Worm (Caenorhabditis elegans) whole organism, mixed stage, embryonic: ENCODE data around the gene vha-5.

Experiments
- M03D4.4 ChIP-seq: sonication (generic microtip); optimal IDR thresholded peaks from 2 replicates; lab custom pipeline; 2017; ENCODE audit warnings: mild to moderate bottlenecking, missing genetic modification characterization, missing compliant biosample characterization
- bed-3 ChIP-seq: fragments of 200-800 bp; sonication (Bioruptor generic); optimal IDR thresholded peaks from 3 replicates; lab custom pipeline; 2018; ENCODE audit warnings: mild to moderate bottlenecking, missing genetic modification characterization, moderate library complexity, missing compliant biosample characterization
- blmp-1 ChIP-seq: fragments of 150-350 bp; optimal IDR thresholded peaks from 2 replicates; lab custom pipeline; 2014; ENCODE audit warnings: missing biosample characterization, missing genetic modification characterization
- ceh-39 ChIP-seq: fragments of 150-350 bp; optimal IDR thresholded peaks from 2 replicates; lab custom pipeline; 2014; ENCODE audit warnings: missing biosample characterization, missing genetic modification characterization
- ceh-43 ChIP-seq: fragments of 200-800 bp; sonication (Bioruptor generic); optimal IDR thresholded peaks from 2 replicates; lab custom pipeline; 2018; ENCODE audit warnings: mild to moderate bottlenecking, missing genetic modification characterization, moderate library complexity, missing compliant biosample characterization
- ceh-83 ChIP-seq: fragments of 200-800 bp; sonication (Bioruptor generic); optimal IDR thresholded peaks from 2 replicates; lab custom pipeline; 2018; ENCODE audit warnings: mild to moderate bottlenecking, missing genetic modification characterization, missing compliant biosample characterization
- ces-1 ChIP-seq: fragments of 150-350 bp; optimal IDR thresholded peaks from 2 replicates; lab custom pipeline; 2014; ENCODE audit warnings: missing biosample characterization, missing genetic modification reagents, missing genetic modification characterization
- cnd-1 ChIP-seq: fragments of 200-800 bp; sonication (Bioruptor generic); optimal IDR thresholded peaks from 2 replicates; lab custom pipeline; 2018; ENCODE audit warnings: mild to moderate bottlenecking, missing genetic modification characterization, missing compliant biosample characterization
- drap-1 ChIP-seq: fragments of 200-800 bp; sonication (Bioruptor generic); optimal IDR thresholded peaks from 3 replicates; lab custom pipeline; 2018; ENCODE audit warnings: mild to moderate bottlenecking, missing genetic modification characterization, missing compliant biosample characterization
- elt-1 ChIP-seq: sonication (generic microtip); optimal IDR thresholded peaks from 2 replicates; lab custom pipeline; 2017; ENCODE audit warnings: missing genetic modification characterization, mild to moderate bottlenecking, missing compliant biosample characterization, antibody characterized with exemption, moderate library complexity, borderline replicate concordance; ENCODE audit not compliant: insufficient read depth
- elt-3 ChIP-seq: fragments of 150-350 bp; optimal IDR thresholded peaks from 2 replicates; lab custom pipeline; 2014; ENCODE audit warnings: missing biosample characterization, missing genetic modification characterization
- flh-1 ChIP-seq: fragments of 200-800 bp; sonication (Bioruptor generic); optimal IDR thresholded peaks from 2 replicates; lab custom pipeline; 2018; ENCODE audit warnings: mild to moderate bottlenecking, missing genetic modification characterization, moderate library complexity, missing compliant biosample characterization
- ham-2 ChIP-seq: fragments of 200-800 bp; sonication (Bioruptor generic); optimal IDR thresholded peaks from 2 replicates; lab custom pipeline; 2018; ENCODE audit warnings: mild to moderate bottlenecking, missing genetic modification characterization, missing compliant biosample characterization
- hlh-1 ChIP-seq: fragments of 150-350 bp; optimal IDR thresholded peaks from 2 replicates; lab custom pipeline; 2014; ENCODE audit warnings: missing biosample characterization, missing genetic modification reagents, missing genetic modification characterization
- lin-13 ChIP-seq: fragments of 150-350 bp; optimal IDR thresholded peaks from 2 replicates; lab custom pipeline; 2014; ENCODE audit warnings: missing biosample characterization, missing genetic modification characterization
- lin-32 ChIP-seq: fragments of 200-800 bp; sonication (Bioruptor generic); optimal IDR thresholded peaks from 2 replicates; lab custom pipeline; 2018; ENCODE audit warnings: mild to moderate bottlenecking, missing genetic modification characterization, missing compliant biosample characterization
- lsy-2 ChIP-seq: fragments of 150-350 bp; optimal IDR thresholded peaks from 2 replicates; lab custom pipeline; 2014; ENCODE audit warnings: missing biosample characterization, missing genetic modification characterization
- mab-5 ChIP-seq: fragments of 150-350 bp; optimal IDR thresholded peaks from 2 replicates; lab custom pipeline; 2014; ENCODE audit warnings: missing biosample characterization, missing genetic modification characterization
- mep-1 ChIP-seq: fragments of 150-350 bp; optimal IDR thresholded peaks from 2 replicates; lab custom pipeline; 2017; ENCODE audit warnings: missing biosample characterization, missing genetic modification reagents, missing genetic modification characterization, inconsistent platforms
- mls-2 ChIP-seq: sonication (generic microtip); optimal IDR thresholded peaks from 2 replicates; lab custom pipeline; 2016; ENCODE audit warnings: mild to moderate bottlenecking, missing genetic modification characterization, moderate library complexity, missing compliant biosample characterization
- nhr-12 ChIP-seq: fragments of 150-350 bp; optimal IDR thresholded peaks from 2 replicates; lab custom pipeline; 2014; ENCODE audit warnings: missing biosample characterization, missing genetic modification characterization
- nhr-2 ChIP-seq: fragments of 150-350 bp; optimal IDR thresholded peaks from 2 replicates; lab custom pipeline; 2014; ENCODE audit warnings: missing biosample characterization, missing genetic modification characterization
- nhr-237 ChIP-seq: fragments of 150-350 bp; optimal IDR thresholded peaks from 2 replicates; lab custom pipeline; 2014; ENCODE audit warnings: missing biosample characterization, missing genetic modification characterization
- nhr-28 ChIP-seq: fragments of 150-350 bp; optimal IDR thresholded peaks from 2 replicates; lab custom pipeline; 2014; ENCODE audit warnings: missing biosample characterization, missing genetic modification characterization
- nhr-76 ChIP-seq: sonication (generic microtip); optimal IDR thresholded peaks from 2 replicates; lab custom pipeline; 2017; ENCODE audit warnings: missing biosample characterization, missing genetic modification characterization
- pha-4 ChIP-seq: fragments of 150-350 bp; optimal IDR thresholded peaks from 2 replicates; lab custom pipeline; 2018; ENCODE audit warnings: missing biosample characterization, missing genetic modification reagents, missing genetic modification characterization
- sem-2 ChIP-seq: fragments of 200-800 bp; sonication (Bioruptor generic); optimal IDR thresholded peaks from 2 replicates; lab custom pipeline; 2018; ENCODE audit warnings: mild to moderate bottlenecking, missing genetic modification characterization, missing compliant biosample characterization
- snpc-4 ChIP-seq: fragments of 150-350 bp; optimal IDR thresholded peaks from 2 replicates; lab custom pipeline; 2014; ENCODE audit warnings: missing biosample characterization, missing genetic modification characterization
- sptf-1 ChIP-seq: sonication (generic microtip); optimal IDR thresholded peaks from 2 replicates; lab custom pipeline; 2017; ENCODE audit warnings: mild to moderate bottlenecking, missing genetic modification characterization, moderate library complexity, missing compliant biosample characterization
- tbx-8 ChIP-seq: fragments of 200-800 bp; sonication (Bioruptor generic); optimal IDR thresholded peaks from 2 replicates; lab custom pipeline; 2018; ENCODE audit warnings: mild to moderate bottlenecking, missing genetic modification characterization, moderate library complexity, missing compliant biosample characterization
- unc-120 ChIP-seq: sonication (generic microtip); optimal IDR thresholded peaks from 2 replicates; lab custom pipeline; 2017; ENCODE audit warnings: missing genetic modification characterization, missing compliant biosample characterization; ENCODE audit not compliant: poor library complexity, severe bottlenecking
- unc-39 ChIP-seq: fragments of 150-350 bp; optimal IDR thresholded peaks from 2 replicates; lab custom pipeline; 2014; ENCODE audit warnings: missing biosample characterization, missing genetic modification characterization
- unc-62 ChIP-seq: fragments of 150-350 bp; optimal IDR thresholded peaks from 2 replicates; lab custom pipeline; 2014; ENCODE audit warnings: missing biosample characterization, missing genetic modification reagents, missing genetic modification characterization
- zip-8 ChIP-seq: fragments of 150-350 bp; optimal IDR thresholded peaks from 2 replicates; lab custom pipeline; 2014; ENCODE audit warnings: missing biosample characterization, missing genetic modification characterization
- ztf-11 ChIP-seq: fragments of 150-350 bp; optimal IDR thresholded peaks from 2 replicates; lab custom pipeline; 2014; ENCODE audit warnings: missing biosample characterization, missing genetic modification characterization

Gene vha-5

ce11 chrIV:8333554-8333953 lies 29.8 kb downstream of the vha-5 start:
- TF ChIP-seq mep-1, result no peak
- no peak for TF ChIP-seq drap-1 (GFP tag; lab: Kevin White, UChicago)
- TF ChIP-seq ceh-83, result no peak
- no peak for TF ChIP-seq tbx-8
- TF ChIP-seq mls-2 (tag; lab: Kevin White, UChicago), result no peak
- TF ChIP-seq, all 35 proteins: peak for 0

DNA sequence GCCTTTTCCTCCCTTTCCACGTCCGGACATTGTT lies 30.0 kb downstream of the vha-5 start, which contains the start of gene his-31:
TSS of gene his-31 (minus strand) at position 30 of the 34 bp plus-strand sequence.
- no peak for TF ChIP-seq ceh-43
- no peak for TF ChIP-seq mep-1
- no peak for TF ChIP-seq sem-2 (GFP tag; lab: Kevin White, UChicago)
- TF ChIP-seq nhr-12 (tag; lab: Kevin White, UChicago), result no peak
- no peak for TF ChIP-seq ham-2 (GFP tag; lab: Kevin White, UChicago)
- TF ChIP-seq elt-3 (tag; lab: Kevin White, UChicago), result no peak
- TF ChIP-seq hlh-1 (tag; lab: Kevin White, UChicago), result no peak
- TF ChIP-seq snpc-4 (tag; lab: Kevin White, UChicago), result no peak
- TF ChIP-seq mls-2 (tag; lab: Kevin White, UChicago), result no peak
- no peak for TF ChIP-seq zip-8 (tag; lab: Kevin White, UChicago)
- no peak for TF ChIP-seq unc-62 (GFP tag; lab: Kevin White, UChicago)
- no peak for TF ChIP-seq bed-3 (GFP tag; lab: Kevin White, UChicago)
- no peak for TF ChIP-seq lin-32
- TF ChIP-seq unc-120 (tag; lab: Kevin White, UChicago), result no peak
- no peak for TF ChIP-seq nhr-76 (tag; lab: Kevin White, UChicago)
- no peak for TF ChIP-seq elt-1
- no peak for TF ChIP-seq ceh-39
- no peak for TF ChIP-seq ztf-11 (tag; lab: Kevin White, UChicago)
- TF ChIP-seq unc-39, result no peak

DNA sequence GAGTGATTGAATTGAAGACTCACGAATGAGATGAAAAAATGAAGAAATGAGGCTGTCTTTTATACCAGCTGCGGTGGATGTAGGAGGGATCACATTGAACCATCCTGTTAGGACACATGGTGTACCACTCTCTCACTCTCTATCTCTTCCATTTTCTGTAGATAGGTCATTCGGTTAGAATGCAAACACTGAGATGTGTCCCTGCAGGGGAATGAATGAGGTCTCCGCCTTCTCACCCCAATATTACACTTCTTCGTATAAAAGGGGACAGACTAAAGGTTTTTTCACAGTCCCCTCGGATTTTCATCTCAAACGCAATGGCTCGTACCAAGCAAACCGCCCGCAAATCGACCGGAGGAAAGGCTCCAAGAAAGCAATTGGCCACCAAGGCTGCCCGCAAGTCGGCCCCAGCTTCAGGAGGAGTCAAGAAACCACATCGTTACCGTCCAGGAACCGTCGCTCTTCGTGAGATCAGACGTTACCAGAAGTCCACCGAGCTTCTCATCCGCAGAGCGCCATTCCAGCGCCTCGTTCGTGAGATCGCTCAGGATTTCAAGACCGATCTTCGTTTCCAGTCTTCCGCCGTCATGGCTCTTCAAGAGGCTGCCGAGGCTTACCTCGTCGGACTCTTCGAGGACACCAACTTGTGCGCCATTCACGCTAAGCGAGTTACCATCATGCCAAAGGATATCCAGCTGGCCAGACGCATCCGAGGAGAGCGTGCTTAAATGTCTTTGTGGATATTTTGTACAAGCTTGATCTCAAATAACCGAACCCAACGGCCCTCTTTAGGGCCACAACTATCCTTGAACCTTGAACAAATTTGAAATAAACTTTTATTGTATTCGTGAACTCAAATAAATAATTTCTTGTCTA lies 30.5 kb downstream of the vha-5 start, which contains the start of gene his-32:
TSS of gene his-32 (plus strand) at position 318 of the 876 bp plus-strand sequence.
- no peak for TF ChIP-seq nhr-237 (tag; lab: Kevin White, UChicago)
- peak; percentile 96 for TF ChIP-seq unc-39
- TF ChIP-seq mls-2 (tag; lab: Kevin White, UChicago), result peak; percentile 61
- TF ChIP-seq drap-1 (GFP tag; lab: Kevin White, UChicago), result peak; percentile 63
- TF ChIP-seq pha-4 (tag; lab: Kevin White, UChicago), result peak; percentile 92
- TF ChIP-seq elt-3 (tag; lab: Kevin White, UChicago), result no peak
- TF ChIP-seq blmp-1 (tag; lab: Kevin White, UChicago), result no peak
- no peak for TF ChIP-seq nhr-28
- peak; percentile 45 for TF ChIP-seq ceh-43
- TF ChIP-seq lin-13 (tag; lab: Kevin White, UChicago), result peak; percentile 98
- peak; percentile 98 for TF ChIP-seq ztf-11 (tag; lab: Kevin White, UChicago)
- TF ChIP-seq nhr-2 (tag; lab: Kevin White, UChicago), result peak; percentile 76
- peak; percentile 87 for TF ChIP-seq nhr-12 (tag; lab: Kevin White, UChicago)
- TF ChIP-seq ham-2 (GFP tag; lab: Kevin White, UChicago), result no peak
- peak; percentile 75 for TF ChIP-seq M03D4.4 (tag; lab: Kevin White, UChicago)
- peak; percentile 20 for TF ChIP-seq elt-1
- peak; percentile 99 for TF ChIP-seq ceh-39
- TF ChIP-seq hlh-1 (tag; lab: Kevin White, UChicago), result peak; percentile 64
- peak; percentile 78 for TF ChIP-seq lsy-2 (tag; lab: Kevin White, UChicago)
- TF ChIP-seq bed-3 (GFP tag; lab: Kevin White, UChicago), result no peak
- peak; percentile 95 for TF ChIP-seq cnd-1
- TF ChIP-seq mep-1, result peak; percentile 92
- TF ChIP-seq ceh-83, result peak; percentile 76
- peak; percentile 72 for TF ChIP-seq tbx-8
- TF ChIP-seq ces-1 (GFP tag; lab: Kevin White, UChicago), result peak; percentile 39
- no peak for TF ChIP-seq nhr-76 (tag; lab: Kevin White, UChicago)
- peak; percentile 70 for TF ChIP-seq sptf-1 (tag; lab: Kevin White, UChicago)
- TF ChIP-seq sem-2 (GFP tag; lab: Kevin White, UChicago), result peak; percentile 78
- no peak for TF ChIP-seq flh-1 (GFP tag; lab: Kevin White, UChicago)
- TF ChIP-seq unc-120 (tag; lab: Kevin White, UChicago), result no peak
- peak; percentile 89 for TF ChIP-seq unc-62 (GFP tag; lab: Kevin White, UChicago)
- peak; percentile 65 for TF ChIP-seq lin-32
- no peak for TF ChIP-seq zip-8 (tag; lab: Kevin White, UChicago)
- no peak for TF ChIP-seq snpc-4 (tag; lab: Kevin White, UChicago)
- TF ChIP-seq mab-5, result no peak
